Fruit fly (Drosophila melanogaster): Measurements from ENCODE around the gene CG43233.

CG43233 gene

dm6 chr2L:20479694-20480093, 6.5 kb upstream of the CG43233 start:
- peak; percentile 26 for TF ChIP-seq CG6276 (GFP tag; optimal IDR thresholded peaks at IDR 0.05)
- TF ChIP-seq eg (GFP tag; IDR thresholded peaks at IDR 0.05), result peak; percentile 50; the same call in 2 of the 3 replicates
- peak; percentile 20 for TF ChIP-seq CG10631 (GFP tag; optimal IDR thresholded peaks at IDR 0.05)
- peak; percentile 7 for TF ChIP-seq achi (GFP tag; optimal IDR thresholded peaks at IDR 0.05)
- no peak for TF ChIP-seq cyc (GFP tag; optimal IDR thresholded peaks at IDR 0.05)
- no peak for TF ChIP-seq CG6854 (GFP tag; optimal IDR thresholded peaks at IDR 0.05)
- TF ChIP-seq Eip78C (GFP tag), result peak; percentile 57
- TF ChIP-seq Gug (GFP tag; IDR thresholded peaks at IDR 0.05), result peak; percentile 44; the same call in 1 of the 2 replicates
- peak; percentile 18 for TF ChIP-seq CG4318 (GFP tag; optimal IDR thresholded peaks at IDR 0.05)
- no peak for TF ChIP-seq CG8632 (GFP tag; optimal IDR thresholded peaks at IDR 0.05)
- peak; percentile 18 for TF ChIP-seq OdsH (GFP tag; optimal IDR thresholded peaks at IDR 0.05)
- TF ChIP-seq pdm3 (GFP tag; optimal IDR thresholded peaks at IDR 0.05), result peak; percentile 3
- TF ChIP-seq Ets96B (tag; optimal IDR thresholded peaks at IDR 0.05), result peak; percentile 9
- TF ChIP-seq CG32006 (GFP tag; optimal IDR thresholded peaks at IDR 0.05), result peak; percentile 33
- TF ChIP-seq Hr4 (GFP tag; optimal IDR thresholded peaks at IDR 0.05), result peak; percentile 54
- TF ChIP-seq CG8119 (GFP tag; IDR thresholded peaks at IDR 0.05), result peak; percentile 48; the same call in 2 of the 3 replicates
- peak; percentile 43; the same call in 2 of the 3 replicates for TF ChIP-seq CG6163 (GFP tag; IDR thresholded peaks at IDR 0.05)
- TF ChIP-seq CG3919 (GFP tag; optimal IDR thresholded peaks at IDR 0.05), result peak; percentile 13
- TF ChIP-seq dsx (GFP tag; optimal IDR thresholded peaks at IDR 0.05; ENCODE audit: poor library complexity, severe bottlenecking), result no peak
- TF ChIP-seq CG11762 (GFP tag; optimal IDR thresholded peaks at IDR 0.05; ENCODE audit: insufficient read depth), result peak; percentile 7
- TF ChIP-seq CG15336 (GFP tag; IDR thresholded peaks at IDR 0.05), result 0 out of 2 replicates have a peak, but pooled peaks have one; percentile 29
- TF ChIP-seq Lpt (GFP tag; optimal IDR thresholded peaks at IDR 0.05), result no peak

- TF ChIP-seq CG32006 (GFP tag; optimal IDR thresholded peaks at IDR 0.05) (peak; percentile 67), CG11294 (GFP tag; IDR thresholded peaks at IDR 0.05) (no peak), Eip78C (GFP tag) (peak; percentile 68), esn (GFP tag; optimal IDR thresholded peaks at IDR 0.05) (no peak), CG7368 (GFP tag; optimal IDR thresholded peaks at IDR 0.05) (no peak), CG10669 (GFP tag; optimal IDR thresholded peaks at IDR 0.05) (no peak), CG6808 (GFP tag; optimal IDR thresholded peaks at IDR 0.05) (no peak), dac (GFP tag; optimal IDR thresholded peaks at IDR 0.05) (no peak), CG6792 (GFP tag; optimal IDR thresholded peaks at IDR 0.05) (no peak), CG31627 (GFP tag; optimal IDR thresholded peaks at IDR 0.05) (no peak), dsx (GFP tag; optimal IDR thresholded peaks at IDR 0.05; ENCODE audit: poor library complexity, severe bottlenecking) (no peak), CG8632 (GFP tag; optimal IDR thresholded peaks at IDR 0.05) (no peak), Blimp-1 (GFP tag; optimal IDR thresholded peaks at IDR 0.05) (no peak), Gug (GFP tag; IDR thresholded peaks at IDR 0.05) (0 out of 2 replicates have a peak, but pooled peaks have one; percentile 11), CG16779 (tag; optimal IDR thresholded peaks at IDR 0.05) (peak; percentile 17), CG15336 (GFP tag; IDR thresholded peaks at IDR 0.05) (peak; percentile 71), achi (GFP tag; optimal IDR thresholded peaks at IDR 0.05) (peak; percentile 51), CG8319 (GFP tag; optimal IDR thresholded peaks at IDR 0.05) (no peak), Smox (GFP tag; optimal IDR thresholded peaks at IDR 0.05) (no peak), CG1621 (tag; optimal IDR thresholded peaks at IDR 0.05) (no peak), Hr38 (GFP tag; optimal IDR thresholded peaks at IDR 0.05) (no peak), Sox102F (GFP tag; optimal IDR thresholded peaks at IDR 0.05) (no peak), net (GFP tag; optimal IDR thresholded peaks at IDR 0.05) (peak; percentile 8), CG11902 (GFP tag; optimal IDR thresholded peaks at IDR 0.05) (no peak), Hr39 (GFP tag; optimal IDR thresholded peaks at IDR 0.05) (no peak), CG3032 (tag; optimal IDR thresholded peaks at IDR 0.05) (peak; percentile 1), Ets96B (tag; optimal IDR thresholded peaks at IDR 0.05) (peak; percentile 21), svp (GFP tag) (peak; percentile 61), Sox14 (GFP tag; optimal IDR thresholded peaks at IDR 0.05) (no peak), OdsH (GFP tag; optimal IDR thresholded peaks at IDR 0.05) (peak; percentile 34), fd59A (GFP tag; optimal IDR thresholded peaks at IDR 0.05) (peak; percentile 1), topi (GFP tag; optimal IDR thresholded peaks at IDR 0.05) (no peak), Eip75B (GFP tag; optimal IDR thresholded peaks at IDR 0.05) (no peak), lz (GFP tag; optimal IDR thresholded peaks at IDR 0.05) (no peak), eg (GFP tag; IDR thresholded peaks at IDR 0.05) (0 out of 3 replicates have a peak, but pooled peaks have one; percentile 12), Ets21C (GFP tag; optimal IDR thresholded peaks at IDR 0.05) (no peak), CG3919 (GFP tag; optimal IDR thresholded peaks at IDR 0.05) (peak; percentile 25)
Observed at dm6 chr2L:20478549-20479238, 5.5 kb upstream of the CG43233 start.

All from whole organism, prepupa.